Fruit fly (Drosophila melanogaster): ENCODE measurements around the gene ogre.

ogre gene

DNA sequence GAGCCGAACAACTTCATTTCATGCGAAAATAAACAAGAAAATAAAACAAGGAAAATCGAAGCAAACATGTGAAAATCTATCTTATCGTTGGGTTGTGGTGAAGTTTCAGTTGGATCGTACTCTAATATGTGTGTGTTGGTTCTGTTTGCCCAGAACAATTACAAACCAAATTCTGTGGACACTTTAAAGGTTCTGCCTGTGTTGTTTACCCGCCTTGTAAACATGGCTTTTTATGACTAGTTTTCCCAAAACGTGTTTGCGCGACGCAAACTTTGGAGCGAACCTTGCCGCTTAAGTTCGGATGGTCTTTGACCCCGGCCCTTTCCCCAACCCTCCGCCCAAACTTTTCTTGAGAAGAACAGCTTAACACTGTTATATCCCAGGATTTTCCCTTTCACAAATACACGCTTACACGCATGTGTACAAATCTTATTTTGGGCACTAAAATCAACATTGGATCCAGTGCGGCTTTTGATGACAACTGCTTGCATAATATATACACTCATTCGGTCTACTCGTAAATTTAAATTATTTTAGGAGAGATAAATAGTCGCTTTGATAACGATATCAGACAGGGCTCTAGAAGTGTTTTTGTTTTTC is 13.1 kb upstream of the ogre start (continued):
- TF ChIP-seq pb (GFP tag; optimal IDR thresholded peaks at IDR 0.05) (peak; percentile 75), da (GFP tag; optimal IDR thresholded peaks at IDR 0.05) (peak; percentile 72), CG32772 (GFP tag; IDR thresholded peaks at IDR 0.05) (peak; percentile 40; the same call in 1 of the 2 replicates), CG17568 (GFP tag; optimal IDR thresholded peaks at IDR 0.05) (peak; percentile 93), Optix (GFP tag; IDR thresholded peaks at IDR 0.05) (peak; percentile 72), CG10209 (GFP tag; optimal IDR thresholded peaks at IDR 0.05) (peak; percentile 93), Mad (GFP tag; optimal IDR thresholded peaks at IDR 0.05) (peak; percentile 82), CG2129 (GFP tag; IDR thresholded peaks at IDR 0.05; ENCODE audit: partially characterized antibody) (no peak), Hmx (GFP tag; optimal IDR thresholded peaks at IDR 0.05) (no peak), Dip2 (GFP tag; IDR thresholded peaks at IDR 0.05) (no peak), Ets97D (GFP tag; optimal IDR thresholded peaks at IDR 0.05) (peak; percentile 25), CG14441 (GFP tag; IDR thresholded peaks at IDR 0.05) (peak; percentile 53; the same call in 1 of the 2 replicates), Atf-2 (GFP tag; optimal IDR thresholded peaks at IDR 0.05) (peak; percentile 88), CG6854 (GFP tag; optimal IDR thresholded peaks at IDR 0.05) (peak; percentile 65), CG1024 (GFP tag; IDR thresholded peaks at IDR 0.05) (peak; percentile 75), tgo (GFP tag; IDR thresholded peaks at IDR 0.05) (no peak; the same call in 2 of the 3 replicates), tup (GFP tag; optimal IDR thresholded peaks at IDR 0.05) (peak; percentile 92), pan (optimal IDR thresholded peaks at IDR 0.05) (no peak), pan (GFP tag; optimal IDR thresholded peaks at IDR 0.05 in 1 of 2, IDR thresholded peaks at IDR 0.05 in 1 of 2) (peak in 1 of 2 experiments; percentile 74), E2f2 (GFP tag; IDR thresholded peaks at IDR 0.05) (peak; percentile 65), Sry-β (GFP tag; optimal IDR thresholded peaks at IDR 0.05) (peak; percentile 63), Dip3 (GFP tag; optimal IDR thresholded peaks at IDR 0.05) (peak; percentile 19), CG10431 (GFP tag; optimal IDR thresholded peaks at IDR 0.05) (peak; percentile 90), CG10979 (tag; optimal IDR thresholded peaks at IDR 0.05) (peak; percentile 75), ssp (GFP tag; IDR thresholded peaks at IDR 0.05) (no peak), CG1832 (GFP tag; optimal IDR thresholded peaks at IDR 0.05) (no peak), Fer2 (tag; optimal IDR thresholded peaks at IDR 0.05) (peak; percentile 52), CG10267 (tag; optimal IDR thresholded peaks at IDR 0.05) (peak; percentile 76), Kr (GFP tag; optimal IDR thresholded peaks at IDR 0.05) (peak; percentile 99), Mes4 (GFP tag; optimal IDR thresholded peaks at IDR 0.05) (peak; percentile 91), kay (GFP tag; optimal IDR thresholded peaks at IDR 0.05) (peak; percentile 75), CG13287 (GFP tag; IDR thresholded peaks at IDR 0.05; ENCODE audit: partially characterized antibody) (no peak), Oaz (GFP tag; IDR thresholded peaks at IDR 0.05) (peak; percentile 25; the same call in 1 of the 2 replicates), Trl (optimal IDR thresholded peaks at IDR 0.05) (no peak), Trl (GFP tag; optimal IDR thresholded peaks at IDR 0.05) (peak; percentile 91), CG6791 (GFP tag; IDR thresholded peaks at IDR 0.05; ENCODE audit: partially characterized antibody) (no peak), CG33213 (GFP tag; optimal IDR thresholded peaks at IDR 0.05) (peak; percentile 90), CG9437 (GFP tag; optimal IDR thresholded peaks at IDR 0.05) (no peak), H15 (GFP tag; IDR thresholded peaks at IDR 0.05) (peak; percentile 54; the same call in 1 of the 3 replicates), trh (GFP tag; optimal IDR thresholded peaks at IDR 0.05) (peak; percentile 83), otp (GFP tag; IDR thresholded peaks at IDR 0.05) (peak; percentile 95), hb (GFP tag; IDR thresholded peaks at IDR 0.05; ENCODE audit: partially characterized antibody) (no peak), CG10462 (GFP tag; optimal IDR thresholded peaks at IDR 0.05) (peak; percentile 87), CG15696 (tag; optimal IDR thresholded peaks at IDR 0.05) (peak; percentile 98), CG8924 (tag; optimal IDR thresholded peaks at IDR 0.05) (peak; percentile 83), CG18764 (GFP tag; optimal IDR thresholded peaks at IDR 0.05) (peak; percentile 90), CG1602 (GFP tag; optimal IDR thresholded peaks at IDR 0.05) (peak; percentile 83), lab (GFP tag; optimal IDR thresholded peaks at IDR 0.05) (peak; percentile 88), scrt (GFP tag; optimal IDR thresholded peaks at IDR 0.05) (peak; percentile 67), psq (GFP tag; optimal IDR thresholded peaks at IDR 0.05) (peak; percentile 82)

Data from whole organism, embryonic.